Fruit fly (Drosophila melanogaster): ENCODE results near the gene Rsod.

Gene Rsod

dm6 chr3R:30208766-30209484 is 37.9 kb upstream of the Rsod start, which contains the start of gene RpS7 (continued):
- TF ChIP-seq dmrt11E (tag; optimal IDR thresholded peaks at IDR 0.05): peak; percentile 45
- TF ChIP-seq CG17359 (tag; optimal IDR thresholded peaks at IDR 0.05): peak; percentile 67
- peak; percentile 63; the same call in 2 of the 3 replicates for TF ChIP-seq z (GFP tag; IDR thresholded peaks at IDR 0.05)
- peak; percentile 62 for TF ChIP-seq CG8924 (tag; optimal IDR thresholded peaks at IDR 0.05)
- TF ChIP-seq CG6791 (GFP tag; IDR thresholded peaks at IDR 0.05; ENCODE audit: partially characterized antibody): peak; percentile 94
- TF ChIP-seq tup (GFP tag; optimal IDR thresholded peaks at IDR 0.05): no peak
- peak; percentile 75; the same call in 1 of the 3 replicates for TF ChIP-seq CG2199 (GFP tag; IDR thresholded peaks at IDR 0.05)
- peak; percentile 99 for TF ChIP-seq sna (GFP tag; IDR thresholded peaks at IDR 0.05; ENCODE audit: partially characterized antibody)
- peak; percentile 2 for TF ChIP-seq CG4617 (GFP tag; optimal IDR thresholded peaks at IDR 0.05; ENCODE audit: borderline replicate concordance)
- peak; percentile 82 for TF ChIP-seq CG11247 (GFP tag; IDR thresholded peaks at IDR 0.05)
- peak; percentile 58 for TF ChIP-seq CG10274 (GFP tag; optimal IDR thresholded peaks at IDR 0.05)
- TF ChIP-seq her (GFP tag; optimal IDR thresholded peaks at IDR 0.05): peak; percentile 96
- no peak for TF ChIP-seq Lim3 (GFP tag; IDR thresholded peaks at IDR 0.05)
- peak; percentile 71 for TF ChIP-seq CG12219 (GFP tag; optimal IDR thresholded peaks at IDR 0.05)
- TF ChIP-seq pfk (GFP tag; optimal IDR thresholded peaks at IDR 0.05): peak; percentile 71
- TF ChIP-seq hkb (optimal IDR thresholded peaks at IDR 0.05): peak; percentile 36
- TF ChIP-seq hkb (GFP tag; IDR thresholded peaks at IDR 0.05): peak; percentile 81
- peak; percentile 45; the same call in 2 of the 3 replicates for TF ChIP-seq B-H1 (GFP tag; IDR thresholded peaks at IDR 0.05)
- TF ChIP-seq ato (GFP tag; IDR thresholded peaks at IDR 0.05; ENCODE audit: partially characterized antibody): peak; percentile 92
- peak; percentile 38 for TF ChIP-seq CG9876 (GFP tag; optimal IDR thresholded peaks at IDR 0.05)
- no peak; the same call in 1 of the 2 replicates for TF ChIP-seq GATAe (GFP tag; conservative IDR thresholded peaks at IDR 0.05)
- peak; percentile 7 for TF ChIP-seq Atf-2 (GFP tag; optimal IDR thresholded peaks at IDR 0.05)
- peak; percentile 74 for TF ChIP-seq Vsx1 (GFP tag; optimal IDR thresholded peaks at IDR 0.05)
- peak; percentile 89 for TF ChIP-seq CG9727 (GFP tag; optimal IDR thresholded peaks at IDR 0.05)
- TF ChIP-seq CG4404 (GFP tag; IDR thresholded peaks at IDR 0.05): peak; percentile 28; the same call in 1 of the 2 replicates
- TF ChIP-seq Hey (tag; optimal IDR thresholded peaks at IDR 0.05): peak; percentile 74
- peak; percentile 45 for TF ChIP-seq chn (GFP tag; optimal IDR thresholded peaks at IDR 0.05)
- peak; percentile 76 for TF ChIP-seq CG2202 (tag; optimal IDR thresholded peaks at IDR 0.05)
- TF ChIP-seq yki (optimal IDR thresholded peaks at IDR 0.05): no peak
- TF ChIP-seq gce (GFP tag; IDR thresholded peaks at IDR 0.05): peak; percentile 59; the same call in 1 of the 3 replicates
- TF ChIP-seq shn (GFP tag; optimal IDR thresholded peaks at IDR 0.05): peak; percentile 16
- peak; percentile 60 for TF ChIP-seq pb (GFP tag; optimal IDR thresholded peaks at IDR 0.05)
- TF ChIP-seq Hsf (GFP tag; optimal IDR thresholded peaks at IDR 0.05): peak; percentile 60
- peak; percentile 92 for TF ChIP-seq CG17361 (GFP tag; IDR thresholded peaks at IDR 0.05)
- TF ChIP-seq dati (GFP tag; IDR thresholded peaks at IDR 0.05): no peak
- TF ChIP-seq CG10209 (GFP tag; optimal IDR thresholded peaks at IDR 0.05): peak; percentile 64
- TF ChIP-seq CrebB (tag; optimal IDR thresholded peaks at IDR 0.05): peak; percentile 84
- 0 out of 2 replicates have a peak, but pooled peaks have one; percentile 8 for TF ChIP-seq esg (GFP tag; conservative IDR thresholded peaks at IDR 0.05)
- TF ChIP-seq gsb-n (tag; optimal IDR thresholded peaks at IDR 0.05): peak; percentile 46
- TF ChIP-seq Xrp1 (GFP tag; IDR thresholded peaks at IDR 0.05): peak; percentile 29; the same call in 1 of the 2 replicates
- TF ChIP-seq bigmax (GFP tag; optimal IDR thresholded peaks at IDR 0.05): peak; percentile 38
- TF ChIP-seq salm (tag; optimal IDR thresholded peaks at IDR 0.05): peak; percentile 76
- TF ChIP-seq CG7839 (tag; optimal IDR thresholded peaks at IDR 0.05): peak; percentile 70
- 0 out of 3 replicates have a peak, but pooled peaks have one; percentile 31 for TF ChIP-seq so (GFP tag; IDR thresholded peaks at IDR 0.05)
- peak; percentile 5 for TF ChIP-seq grn (GFP tag; optimal IDR thresholded peaks at IDR 0.05)
- TF ChIP-seq CG3995 (GFP tag; optimal IDR thresholded peaks at IDR 0.05): peak; percentile 36
- TF ChIP-seq tap (tag; optimal IDR thresholded peaks at IDR 0.05): peak; percentile 62
- TF ChIP-seq CG3838 (GFP tag; optimal IDR thresholded peaks at IDR 0.05): peak; percentile 1
- TF ChIP-seq zen (tag; optimal IDR thresholded peaks at IDR 0.05): no peak
- no peak; the same call in 2 of the 3 replicates for TF ChIP-seq Mrtf (GFP tag; IDR thresholded peaks at IDR 0.05)

Measured in whole organism, embryonic.